Worm (Caenorhabditis elegans) whole organism, L3 larva: Measurements from ENCODE around the gene trp-2.

ENCODE experiments used
- R02D3.7 ChIP-seq: fragments of 150-350 bp; optimal IDR thresholded peaks from 2 replicates; lab custom pipeline; 2014; ENCODE audit warnings: missing biosample characterization, missing genetic modification characterization
- ZK546.5 ChIP-seq: sonication (generic microtip); optimal IDR thresholded peaks from 2 replicates; lab custom pipeline; 2017; ENCODE audit warnings: missing biosample characterization, missing genetic modification characterization
- aly-2 ChIP-seq: fragments of 150-350 bp; optimal IDR thresholded peaks from 2 replicates; lab custom pipeline; 2014; ENCODE audit warnings: missing biosample characterization, missing genetic modification characterization
- ceh-28 ChIP-seq: fragments of 150-350 bp; optimal IDR thresholded peaks from 2 replicates; lab custom pipeline; 2014; ENCODE audit warnings: missing biosample characterization, missing genetic modification reagents, missing genetic modification characterization
- ceh-82 ChIP-seq: fragments of 150-350 bp; optimal IDR thresholded peaks from 2 replicates; lab custom pipeline; 2014; ENCODE audit warnings: missing biosample characterization, missing genetic modification characterization
- daf-12 ChIP-seq: fragments of 150-350 bp; optimal IDR thresholded peaks from 2 replicates; lab custom pipeline; 2014; ENCODE audit warnings: missing biosample characterization, missing genetic modification reagents, missing genetic modification characterization
- egl-27 ChIP-seq: sonication (generic microtip); optimal IDR thresholded peaks from 4 replicates; lab custom pipeline; 2017; ENCODE audit warnings: missing biosample characterization, missing genetic modification reagents, missing genetic modification characterization
- egl-5 ChIP-seq: fragments of 150-350 bp; optimal IDR thresholded peaks from 2 replicates; lab custom pipeline; 2017; ENCODE audit warnings: missing biosample characterization, missing genetic modification reagents, missing genetic modification characterization, inconsistent platforms
- elt-1 ChIP-seq: fragments of 150-350 bp; optimal IDR thresholded peaks from 2 replicates; lab custom pipeline; 2014; ENCODE audit warnings: missing biosample characterization, missing genetic modification characterization
- elt-2 ChIP-seq: sonication (generic microtip); optimal IDR thresholded peaks from 2 replicates; lab custom pipeline; 2016; ENCODE audit warnings: missing genetic modification reagents, mild to moderate bottlenecking, missing genetic modification characterization, missing compliant biosample characterization
- elt-3 ChIP-seq, 3 experiments: fragments of 150-350 bp in 1 of 3; sonication (generic microtip) in 2 of 3; optimal IDR thresholded peaks; 2 replicates in 2 of 3; 4 replicates in 1 of 3; lab custom pipeline; 2014 to 2017; ENCODE audit warnings: missing biosample characterization in 3 of 3, missing genetic modification characterization in 3 of 3
- eor-1 ChIP-seq, 2 experiments: fragments of 150-350 bp; optimal IDR thresholded peaks; 2 replicates each; lab custom pipeline; 2014 to 2018; ENCODE audit warnings: missing biosample characterization in 2 of 2, missing genetic modification characterization in 2 of 2
- fkh-10 ChIP-seq: sonication (generic microtip); optimal IDR thresholded peaks from 2 replicates; lab custom pipeline; 2017; ENCODE audit warnings: missing biosample characterization, missing genetic modification reagents, missing genetic modification characterization
- fkh-2 ChIP-seq: fragments of 150-350 bp; optimal IDR thresholded peaks from 2 replicates; lab custom pipeline; 2014; ENCODE audit warnings: missing biosample characterization, missing genetic modification reagents, missing genetic modification characterization
- hmg-11 ChIP-seq: sonication (generic microtip); optimal IDR thresholded peaks from 2 replicates; lab custom pipeline; 2016; ENCODE audit warnings: missing genetic modification characterization, missing compliant biosample characterization
- jun-1 ChIP-seq: fragments of 150-350 bp; optimal IDR thresholded peaks from 2 replicates; lab custom pipeline; 2014; ENCODE audit warnings: missing biosample characterization, missing genetic modification reagents, missing genetic modification characterization
- lin-15B ChIP-seq: fragments of 150-350 bp; optimal IDR thresholded peaks from 2 replicates; lab custom pipeline; 2014; ENCODE audit warnings: missing biosample characterization, missing genetic modification characterization
- lin-39 ChIP-seq: fragments of 150-350 bp; optimal IDR thresholded peaks from 2 replicates; lab custom pipeline; 2018; ENCODE audit warnings: missing biosample characterization, missing genetic modification reagents, missing genetic modification characterization
- lsy-12 ChIP-seq: sonication (generic microtip); optimal IDR thresholded peaks from 2 replicates; lab custom pipeline; 2016; ENCODE audit warnings: mild to moderate bottlenecking, missing genetic modification characterization, missing compliant biosample characterization
- mml-1 ChIP-seq: fragments of 150-350 bp; sonication (generic microtip); optimal IDR thresholded peaks from 3 replicates; lab custom pipeline; 2014; ENCODE audit warnings: missing biosample characterization, missing genetic modification characterization
- nfya-1 ChIP-seq: sonication (generic microtip); optimal IDR thresholded peaks from 2 replicates; lab custom pipeline; 2017; ENCODE audit warnings: missing genetic modification characterization, mild to moderate bottlenecking, missing compliant biosample characterization, antibody characterized with exemption, moderate library complexity; ENCODE audit not compliant: insufficient read depth
- nhr-12 ChIP-seq: fragments of 150-350 bp; optimal IDR thresholded peaks from 2 replicates; lab custom pipeline; 2014; ENCODE audit warnings: missing biosample characterization, missing genetic modification characterization
- nhr-23 ChIP-seq: fragments of 150-350 bp; optimal IDR thresholded peaks from 2 replicates; lab custom pipeline; 2014; ENCODE audit warnings: missing biosample characterization, missing genetic modification reagents, missing genetic modification characterization
- nhr-237 ChIP-seq: fragments of 150-350 bp; optimal IDR thresholded peaks from 2 replicates; lab custom pipeline; 2014; ENCODE audit warnings: missing biosample characterization, missing genetic modification characterization
- nhr-25 ChIP-seq: sonication (generic microtip); optimal IDR thresholded peaks from 2 replicates; lab custom pipeline; 2017; ENCODE audit warnings: missing biosample characterization, missing genetic modification characterization
- nhr-67 ChIP-seq: fragments of 150-350 bp; optimal IDR thresholded peaks from 2 replicates; lab custom pipeline; 2014; ENCODE audit warnings: missing biosample characterization, missing genetic modification characterization
- pha-4 ChIP-seq: fragments of 150-350 bp; optimal IDR thresholded peaks from 2 replicates; lab custom pipeline; 2014; ENCODE audit warnings: missing biosample characterization, missing genetic modification reagents, missing genetic modification characterization
- pqm-1 ChIP-seq: fragments of 150-350 bp; optimal IDR thresholded peaks from 2 replicates; lab custom pipeline; 2017; ENCODE audit warnings: missing biosample characterization, missing genetic modification characterization, inconsistent platforms
- sea-2 ChIP-seq: fragments of 150-350 bp; sonication (generic microtip); optimal IDR thresholded peaks from 4 replicates; lab custom pipeline; 2014; ENCODE audit warnings: missing biosample characterization, missing genetic modification reagents, missing genetic modification characterization
- skn-1 ChIP-seq: fragments of 150-350 bp; optimal IDR thresholded peaks from 2 replicates; lab custom pipeline; 2014; ENCODE audit warnings: missing biosample characterization, missing genetic modification characterization
- snpc-4 ChIP-seq: fragments of 150-350 bp; optimal IDR thresholded peaks from 2 replicates; lab custom pipeline; 2014; ENCODE audit warnings: missing biosample characterization, missing genetic modification characterization
- unc-39 ChIP-seq: sonication (generic microtip); optimal IDR thresholded peaks from 4 replicates; lab custom pipeline; 2017; ENCODE audit warnings: missing biosample characterization, missing genetic modification characterization
- unc-62 ChIP-seq: fragments of 150-350 bp; sonication (generic microtip); optimal IDR thresholded peaks from 4 replicates; lab custom pipeline; 2014; ENCODE audit warnings: missing biosample characterization, missing genetic modification reagents, missing genetic modification characterization
- zag-1 ChIP-seq: fragments of 150-350 bp; optimal IDR thresholded peaks from 2 replicates; lab custom pipeline; 2014; ENCODE audit warnings: missing biosample characterization, missing genetic modification characterization
- ztf-11 ChIP-seq: fragments of 150-350 bp; optimal IDR thresholded peaks from 2 replicates; lab custom pipeline; 2014; ENCODE audit warnings: missing biosample characterization, missing genetic modification characterization
- ztf-4 ChIP-seq: fragments of 150-350 bp; optimal IDR thresholded peaks from 2 replicates; lab custom pipeline; 2014; ENCODE audit warnings: missing biosample characterization, missing genetic modification characterization

trp-2 gene

DNA sequence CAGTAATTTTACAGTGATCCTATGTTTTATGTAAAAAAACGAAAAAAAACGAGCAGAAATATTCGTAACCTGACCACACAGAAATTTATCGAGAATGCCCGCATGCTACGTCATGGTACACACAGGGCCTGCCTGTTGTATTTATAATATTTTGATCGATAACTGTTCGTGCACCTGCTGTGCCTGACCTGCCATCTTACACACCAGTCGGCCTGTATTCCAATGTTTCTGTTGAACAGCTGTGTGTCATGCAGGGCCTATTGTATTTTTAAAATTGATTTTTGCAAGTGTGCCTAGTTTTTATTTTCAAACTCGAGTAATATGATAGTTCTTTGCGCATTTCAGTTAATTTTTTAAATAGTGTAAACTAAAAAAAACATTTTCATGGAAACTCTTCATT is 25.4 kb upstream of the trp-2 start:
- TF ChIP-seq sea-2 (GFP tag; lab: Kevin White, UChicago), result no peak

DNA sequence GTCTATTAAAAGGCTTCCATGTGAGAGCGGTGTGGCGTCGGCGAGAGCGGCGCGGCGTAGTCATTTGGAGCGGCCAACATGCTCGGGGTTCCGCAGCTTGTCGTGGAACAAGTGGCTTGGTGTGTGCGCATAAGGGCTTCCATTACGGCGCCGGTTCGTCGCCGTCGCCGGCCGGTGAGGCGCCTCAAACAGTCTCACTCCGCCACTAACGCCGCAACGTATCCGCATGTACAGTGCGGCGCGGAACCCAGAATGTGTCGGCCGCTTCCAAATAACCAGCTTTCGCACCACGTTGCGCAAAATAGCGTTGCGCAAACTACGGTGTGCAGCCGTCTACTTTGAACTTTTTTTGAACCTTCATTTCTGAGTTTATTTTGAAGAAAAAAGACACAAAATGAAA is 20.8 kb upstream of the trp-2 start:
- TF ChIP-seq zag-1 (tag; lab: Kevin White, UChicago) (no peak), egl-5 (no peak), ztf-4 (tag; lab: Kevin White, UChicago) (no peak), eor-1 (tag; optimal IDR thresholded peaks at IDR 0.05; lab: Kevin White, UChicago) (no peak), nhr-23 (tag; lab: Kevin White, UChicago) (no peak), ceh-82 (no peak), elt-3 (tag; optimal IDR thresholded peaks at IDR 0.05; lab: Kevin White, UChicago) (no peak)

DNA sequence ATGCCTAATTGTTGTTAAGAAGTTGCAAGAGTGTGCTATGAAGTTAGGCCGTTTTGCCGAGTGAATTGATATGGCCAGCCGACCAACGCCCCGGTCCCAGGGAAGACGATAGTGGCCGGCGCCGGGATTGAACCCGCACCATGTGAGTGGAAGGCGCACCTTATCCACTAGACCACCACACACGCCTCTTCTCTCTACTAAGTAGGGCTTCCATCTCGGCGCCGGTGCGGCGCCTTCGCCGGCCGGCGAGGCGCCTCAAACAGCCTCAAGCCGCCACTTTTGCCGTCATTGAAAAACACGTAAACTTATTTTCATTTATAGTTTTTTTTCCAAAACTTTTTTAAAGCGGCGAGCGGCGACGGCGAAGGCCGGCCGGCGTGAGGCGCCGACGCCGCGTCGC is 12.8 kb upstream of the trp-2 start:
- TF ChIP-seq pha-4 (no peak), R02D3.7 (tag; lab: Kevin White, UChicago) (no peak), ZK546.5 (no peak), jun-1 (tag; lab: Kevin White, UChicago) (no peak), hmg-11 (tag; lab: Kevin White, UChicago) (no peak), snpc-4 (tag; lab: Kevin White, UChicago) (no peak)
- TF ChIP-seq, all 47 proteins: peak for 0

DNA sequence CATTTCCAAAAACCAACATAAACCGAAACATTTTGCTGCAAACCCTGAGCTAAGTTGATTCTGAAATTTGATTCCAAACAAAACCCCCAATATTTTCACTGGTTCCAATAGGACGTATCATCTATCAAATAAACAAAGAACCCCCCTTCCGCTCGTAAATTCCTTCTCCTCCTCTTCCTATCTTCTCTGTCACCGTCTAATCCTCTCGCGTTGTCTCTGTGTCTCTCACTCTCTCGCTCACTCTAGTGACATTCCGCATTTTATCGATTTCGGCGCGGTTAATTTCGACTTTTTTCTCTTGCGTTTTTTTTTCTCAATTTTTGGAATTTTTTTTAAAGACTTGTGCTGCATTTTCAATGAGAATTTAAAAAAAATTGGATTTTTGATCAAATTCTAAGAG is 9.7 kb upstream of the trp-2 start:
- TF ChIP-seq ZK546.5 (no peak), nhr-67 (tag; lab: Kevin White, UChicago) (no peak), mml-1 (tag; lab: Kevin White, UChicago) (no peak), unc-62 (GFP tag; lab: Kevin White, UChicago) (no peak), jun-1 (tag; lab: Kevin White, UChicago) (no peak), unc-39 (tag; lab: Kevin White, UChicago) (no peak), elt-1 (no peak), nhr-25 (tag; lab: Kevin White, UChicago) (peak; percentile 1), hmg-11 (tag; lab: Kevin White, UChicago) (peak; percentile 55), lin-15B (tag; lab: Kevin White, UChicago) (no peak), sea-2 (GFP tag; lab: Kevin White, UChicago) (no peak), ceh-28 (tag; lab: Kevin White, UChicago) (peak; percentile 89), nhr-12 (tag; lab: Kevin White, UChicago) (no peak), aly-2 (tag; lab: Kevin White, UChicago) (no peak), skn-1 (tag; lab: Kevin White, UChicago) (no peak), lin-39 (tag; lab: Kevin White, UChicago) (peak; percentile 70), elt-3 (tag; optimal IDR thresholded peaks at IDR 0.05; lab: Kevin White, UChicago) (no peak), elt-2 (tag; lab: Kevin White, UChicago) (peak; percentile 45), nfya-1 (peak; percentile 77), egl-27 (tag; lab: Kevin White, UChicago) (no peak)
- TF ChIP-seq, all 47 proteins: peak for 6

DNA sequence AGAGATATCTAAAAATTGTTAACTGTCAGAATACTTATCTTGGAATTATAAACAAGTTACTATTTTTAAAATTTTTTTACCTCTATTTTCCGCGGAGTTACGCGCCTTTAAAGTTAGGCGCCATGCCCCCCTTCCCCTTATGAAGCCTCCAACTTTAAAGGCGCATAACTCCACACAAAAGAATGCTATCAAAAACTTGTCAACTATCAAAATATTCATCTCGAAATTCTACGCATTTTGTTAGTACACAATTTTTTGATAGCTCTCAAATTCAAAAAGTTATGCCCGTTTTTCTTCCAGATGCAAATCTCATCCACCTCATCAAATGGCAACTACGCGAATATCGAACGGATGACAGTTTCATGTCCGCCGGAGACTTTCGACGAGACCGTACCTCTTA is 8.7 kb upstream of the trp-2 start, which contains the start of gene tbc-10:
tbc-10 (plus strand) TSS at position 301 of the 400 bp plus-strand sequence.
- TF ChIP-seq skn-1 (tag; lab: Kevin White, UChicago) (no peak), mml-1 (tag; lab: Kevin White, UChicago) (no peak), fkh-2 (tag; lab: Kevin White, UChicago) (no peak), daf-12 (tag; lab: Kevin White, UChicago) (no peak), egl-5 (no peak), nhr-237 (no peak), ztf-11 (tag; lab: Kevin White, UChicago) (no peak), ceh-28 (tag; lab: Kevin White, UChicago) (no peak), nhr-25 (tag; lab: Kevin White, UChicago) (no peak), pqm-1 (tag; lab: Kevin White, UChicago) (no peak), zag-1 (tag; lab: Kevin White, UChicago) (no peak), nhr-67 (tag; lab: Kevin White, UChicago) (no peak), ztf-4 (tag; lab: Kevin White, UChicago) (no peak), egl-27 (tag; lab: Kevin White, UChicago) (no peak), lsy-12 (no peak), elt-3 (tag; optimal IDR thresholded peaks at IDR 0.05; lab: Kevin White, UChicago) (no peak), aly-2 (tag; lab: Kevin White, UChicago) (no peak), elt-1 (no peak), fkh-10 (GFP tag; lab: Kevin White, UChicago) (no peak)
